Worm (Caenorhabditis elegans): ENCODE data around the gene Y97E10AR.2.

DNA sequence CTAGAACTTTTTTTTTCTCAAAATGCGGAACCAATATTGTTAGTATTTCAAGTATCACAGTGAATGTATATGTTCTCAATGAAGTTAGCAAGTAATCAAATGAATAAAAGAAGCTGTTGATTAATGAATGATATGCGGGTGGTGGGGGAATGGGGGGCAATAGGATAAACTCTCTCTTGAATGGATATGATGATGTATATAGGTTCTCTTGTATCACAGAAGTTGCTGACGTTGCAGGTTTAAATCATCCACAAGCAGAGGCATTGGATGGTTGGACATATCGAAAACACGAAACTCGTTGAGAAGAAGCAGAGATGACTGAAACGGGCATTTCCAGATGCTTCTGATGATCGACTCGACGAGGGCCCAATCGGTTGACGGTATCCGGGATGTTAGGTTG is 43.6 kb downstream of the Y97E10AR.2 start:
- no peak for TF ChIP-seq rcor-1 (GFP tag; IDR thresholded peaks at IDR 0.05)
- TF ChIP-seq pha-4 (tag; optimal IDR thresholded peaks at IDR 0.05), result no peak
- TF ChIP-seq dpl-1 (GFP tag; optimal IDR thresholded peaks at IDR 0.05), result no peak
- TF ChIP-seq F10E7.11 (tag; optimal IDR thresholded peaks at IDR 0.05), result no peak
- no peak for TF ChIP-seq F57A8.1 (GFP tag; optimal IDR thresholded peaks at IDR 0.05)
- TF ChIP-seq unc-62 (GFP tag; optimal IDR thresholded peaks at IDR 0.05), result no peak
